Fruit fly (Drosophila melanogaster): ENCODE measurements around the gene CG12523.

The CG12523 gene

dm6 chr3L:10759793-10760651, 41.0 kb upstream of the CG12523 start (continued):
- TF ChIP-seq sens (GFP tag) (peak; percentile 94), Oli (tag; optimal IDR thresholded peaks at IDR 0.05) (peak; percentile 85), CG6813 (GFP tag; optimal IDR thresholded peaks at IDR 0.05) (peak; percentile 15), slp2 (GFP tag; optimal IDR thresholded peaks at IDR 0.05) (peak; percentile 58), caup (GFP tag; optimal IDR thresholded peaks at IDR 0.05; ENCODE audit: severe bottlenecking) (peak; percentile 8), CG6175 (GFP tag; IDR thresholded peaks at IDR 0.05) (no peak), lbe (GFP tag; optimal IDR thresholded peaks at IDR 0.05) (peak; percentile 75), CG30403 (GFP tag; optimal IDR thresholded peaks at IDR 0.05) (peak; percentile 86), Rx (GFP tag; IDR thresholded peaks at IDR 0.05) (no peak), CG10565 (GFP tag; optimal IDR thresholded peaks at IDR 0.05) (no peak), CG7357 (GFP tag; IDR thresholded peaks at IDR 0.05) (no peak), ems (GFP tag; optimal IDR thresholded peaks at IDR 0.05) (peak; percentile 27), chinmo (GFP tag; IDR thresholded peaks at IDR 0.05; ENCODE audit: partially characterized antibody) (no peak), CG13775 (GFP tag; optimal IDR thresholded peaks at IDR 0.05) (peak; percentile 16), usp (GFP tag; optimal IDR thresholded peaks at IDR 0.05) (no peak), eyg (GFP tag; optimal IDR thresholded peaks at IDR 0.05) (peak; percentile 8), nmo (GFP tag; optimal IDR thresholded peaks at IDR 0.05) (peak; percentile 86), pzg (GFP tag; optimal IDR thresholded peaks at IDR 0.05) (no peak), Mes4 (GFP tag; optimal IDR thresholded peaks at IDR 0.05) (no peak), CG8944 (GFP tag; optimal IDR thresholded peaks at IDR 0.05) (peak; percentile 41), HHEX (GFP tag; optimal IDR thresholded peaks at IDR 0.05) (peak; percentile 38), vvl (GFP tag; IDR thresholded peaks at IDR 0.05) (peak; percentile 46; the same call in 1 of the 2 replicates), CG1832 (GFP tag; optimal IDR thresholded peaks at IDR 0.05) (no peak), ap (GFP tag; IDR thresholded peaks at IDR 0.05) (peak; percentile 14; the same call in 1 of the 2 replicates), D (optimal IDR thresholded peaks at IDR 0.05) (no peak), D (GFP tag; optimal IDR thresholded peaks at IDR 0.05) (peak; percentile 79), en (GFP tag; optimal IDR thresholded peaks at IDR 0.05) (no peak), CG6854 (GFP tag; optimal IDR thresholded peaks at IDR 0.05) (no peak), CG10979 (tag; optimal IDR thresholded peaks at IDR 0.05) (peak; percentile 81), CG7271 (tag; optimal IDR thresholded peaks at IDR 0.05) (no peak), CG6254 (GFP tag; optimal IDR thresholded peaks at IDR 0.05) (peak; percentile 60), CG5953 (GFP tag; IDR thresholded peaks at IDR 0.05) (no peak; the same call in 1 of the 2 replicates), D19B (GFP tag; optimal IDR thresholded peaks at IDR 0.05) (peak; percentile 70), pita (GFP tag; optimal IDR thresholded peaks at IDR 0.05) (no peak), CG13424 (tag; optimal IDR thresholded peaks at IDR 0.05) (peak; percentile 67), Hr51 (GFP tag; optimal IDR thresholded peaks at IDR 0.05) (peak in 1 of 2 experiments; percentile 81), CG14860 (GFP tag; IDR thresholded peaks at IDR 0.05; ENCODE audit: partially characterized antibody) (no peak), dmrt11E (tag; optimal IDR thresholded peaks at IDR 0.05) (peak; percentile 55), nom (GFP tag; optimal IDR thresholded peaks at IDR 0.05) (peak; percentile 77), CG18476 (GFP tag; optimal IDR thresholded peaks at IDR 0.05) (peak; percentile 39), CG1792 (GFP tag; optimal IDR thresholded peaks at IDR 0.05) (no peak), Jarid2 (GFP tag; optimal IDR thresholded peaks at IDR 0.05) (peak; percentile 1), CG42726 (GFP tag; IDR thresholded peaks at IDR 0.05; ENCODE audit: partially characterized antibody) (no peak)
